Worm (Caenorhabditis elegans): ENCODE measurements around the gene aagr-3.

Gene aagr-3

ce11 chrV:9771311-9771710 is 42.0 kb upstream of the aagr-3 start:
- TF ChIP-seq lin-54 (GFP tag; optimal IDR thresholded peaks at IDR 0.05) (no peak), nfya-2 (GFP tag; IDR thresholded peaks at IDR 0.05) (no peak), madf-8 (GFP tag; conservative IDR thresholded peaks at IDR 0.05) (no peak), unc-62 (GFP tag; optimal IDR thresholded peaks at IDR 0.05) (no peak), cebp-1 (GFP tag; IDR thresholded peaks at IDR 0.05) (no peak), cebp-1 (tag; optimal IDR thresholded peaks at IDR 0.05) (no peak), athp-1 (tag; optimal IDR thresholded peaks at IDR 0.05) (no peak), hlh-12 (tag; optimal IDR thresholded peaks at IDR 0.05) (no peak), repo-1 (tag; optimal IDR thresholded peaks at IDR 0.05) (no peak), F37B4.10 (GFP tag; IDR thresholded peaks at IDR 0.05) (no peak)

ce11 chrV:9768828-9769778 is 39.8 kb upstream of the aagr-3 start, which contains the start of gene unc-42:
Gene unc-42 (minus strand): TSS chrV:9769391.
- TF ChIP-seq aptf-2 (GFP tag; conservative IDR thresholded peaks at IDR 0.05): no peak
- TF ChIP-seq egrh-3 (GFP tag; IDR thresholded peaks at IDR 0.05): peak; percentile 81
- peak; percentile 17 for TF ChIP-seq somi-1 (GFP tag; optimal IDR thresholded peaks at IDR 0.05)
- 0 out of 2 replicates have a peak, but pooled peaks have one; percentile 38 for TF ChIP-seq sea-2 (GFP tag; IDR thresholded peaks at IDR 0.05)
- peak; percentile 98 for TF ChIP-seq zfh-2 (GFP tag; conservative IDR thresholded peaks at IDR 0.05)
- TF ChIP-seq Y95B8A.8 (GFP tag; IDR thresholded peaks at IDR 0.05): 0 out of 2 replicates have a peak, but pooled peaks have one; percentile 12

ce11 chrV:9767941-9768340 is 38.6 kb upstream of the aagr-3 start:
- TF ChIP-seq nhr-120 (GFP tag; IDR thresholded peaks at IDR 0.05) (no peak), let-607 (tag; optimal IDR thresholded peaks at IDR 0.05) (no peak), tbp1 (GFP tag; optimal IDR thresholded peaks at IDR 0.05) (no peak), ets-4 (GFP tag; optimal IDR thresholded peaks at IDR 0.05) (no peak), nhr-179 (tag; optimal IDR thresholded peaks at IDR 0.05) (no peak), cebp-1 (GFP tag; IDR thresholded peaks at IDR 0.05) (no peak), cebp-1 (tag; optimal IDR thresholded peaks at IDR 0.05) (no peak), pbrm-1 (GFP tag; IDR thresholded peaks at IDR 0.05) (no peak), dpff-1 (tag; optimal IDR thresholded peaks at IDR 0.05) (no peak), lin-26 (GFP tag; IDR thresholded peaks at IDR 0.05) (no peak), snpc-1.1 (tag; optimal IDR thresholded peaks at IDR 0.05; ENCODE audit: insufficient read depth) (no peak), nhr-27 (tag; optimal IDR thresholded peaks at IDR 0.05) (no peak), gei-17 (GFP tag; optimal IDR thresholded peaks at IDR 0.05) (no peak), ceh-27 (GFP tag; optimal IDR thresholded peaks at IDR 0.05) (no peak), ceh-40 (GFP tag; IDR thresholded peaks at IDR 0.05) (no peak), ccch-3 (GFP tag; optimal IDR thresholded peaks at IDR 0.05) (no peak)

- TF ChIP-seq dpff-1 (tag; optimal IDR thresholded peaks at IDR 0.05) (no peak), ceh-40 (GFP tag; IDR thresholded peaks at IDR 0.05) (no peak), lin-35 (GFP tag; optimal IDR thresholded peaks at IDR 0.05) (peak in 1 of 3 experiments; percentile 27), rec-8 (tag; optimal IDR thresholded peaks at IDR 0.05) (no peak), hsf-1 (GFP tag; IDR thresholded peaks at IDR 0.05) (no peak), lsy-27 (tag; optimal IDR thresholded peaks at IDR 0.05; ENCODE audit: borderline replicate concordance, insufficient read depth) (no peak), somi-1 (GFP tag; optimal IDR thresholded peaks at IDR 0.05) (peak; percentile 9)
Measured at ce11 chrV:9765622-9766021, 36.3 kb upstream of the aagr-3 start.

Measured in whole organism, young adult.